Fruit fly (Drosophila melanogaster) whole organism, prepupa: ENCODE measurements around the gene CG3630.

ENCODE experiments used
- CG10631 ChIP-seq: fragments of 200-800 bp; sonication (Bioruptor generic); optimal IDR thresholded peaks from 2 replicates; lab custom pipeline; 2016; ENCODE audit warnings: missing biosample characterization, missing genetic modification characterization
- CG11294 ChIP-seq: fragments of 200-800 bp; sonication (Bioruptor generic); IDR thresholded peaks from 2 replicates; pipeline ENCODE4 v1.3.6; 2022; ENCODE audit warnings: missing biosample characterization, missing genetic modification characterization
- CG11762 ChIP-seq: fragments of 200-800 bp; sonication (Bioruptor generic); optimal IDR thresholded peaks from 3 replicates; lab custom pipeline; 2016; ENCODE audit warnings: missing biosample characterization, missing genetic modification characterization; ENCODE audit not compliant: insufficient read depth
- CG11902 ChIP-seq: fragments of 200-800 bp; sonication (Bioruptor generic); optimal IDR thresholded peaks from 3 replicates; lab custom pipeline; 2016; ENCODE audit warnings: missing biosample characterization, missing genetic modification characterization
- CG1621 ChIP-seq: fragments of 200-800 bp; sonication (Bioruptor generic); optimal IDR thresholded peaks from 3 replicates; lab custom pipeline; 2018; ENCODE audit warnings: missing biosample characterization, mild to moderate bottlenecking, missing genetic modification characterization
- CG16779 ChIP-seq: fragments of 200-800 bp; sonication (Bioruptor generic); optimal IDR thresholded peaks from 3 replicates; lab custom pipeline; 2017; ENCODE audit warnings: missing biosample characterization, mild to moderate bottlenecking, missing genetic modification characterization
- CG3032 ChIP-seq: fragments of 200-800 bp; optimal IDR thresholded peaks from 2 replicates; lab custom pipeline; 2019; ENCODE audit warnings: missing biosample characterization, mild to moderate bottlenecking, missing genetic modification characterization, moderate library complexity
- CG31627 ChIP-seq: fragments of 200-800 bp; sonication (Bioruptor generic); optimal IDR thresholded peaks from 3 replicates; lab custom pipeline; 2016; ENCODE audit warnings: missing biosample characterization, missing genetic modification characterization
- CG32006 ChIP-seq: fragments of 200-800 bp; sonication (Bioruptor generic); optimal IDR thresholded peaks from 3 replicates; lab custom pipeline; 2017; ENCODE audit warnings: missing biosample characterization, mild to moderate bottlenecking, missing genetic modification characterization
- CG34406 ChIP-seq: fragments of 200-800 bp; sonication (Bioruptor generic); optimal IDR thresholded peaks from 3 replicates; lab custom pipeline; 2016; ENCODE audit warnings: missing biosample characterization, missing genetic modification characterization
- CG3919 ChIP-seq: fragments of 200-800 bp; sonication (Bioruptor generic); optimal IDR thresholded peaks from 3 replicates; lab custom pipeline; 2016; ENCODE audit warnings: missing biosample characterization, missing genetic modification characterization
- CG4318 ChIP-seq: fragments of 200-800 bp; sonication (Bioruptor generic); optimal IDR thresholded peaks from 3 replicates; lab custom pipeline; 2017; ENCODE audit warnings: missing biosample characterization, mild to moderate bottlenecking, missing genetic modification characterization
- CG6276 ChIP-seq: fragments of 200-800 bp; sonication (Bioruptor generic); optimal IDR thresholded peaks from 2 replicates; lab custom pipeline; 2017; ENCODE audit warnings: missing biosample characterization, mild to moderate bottlenecking, missing genetic modification characterization
- CG6792 ChIP-seq: fragments of 200-800 bp; sonication (Bioruptor generic); optimal IDR thresholded peaks from 3 replicates; lab custom pipeline; 2016; ENCODE audit warnings: missing biosample characterization, missing genetic modification characterization
- CG6854 ChIP-seq: fragments of 200-800 bp; sonication (Bioruptor generic); optimal IDR thresholded peaks from 2 replicates; lab custom pipeline; 2017; ENCODE audit warnings: missing biosample characterization, mild to moderate bottlenecking, missing genetic modification characterization
- CG7368 ChIP-seq: fragments of 200-800 bp; sonication (Bioruptor generic); optimal IDR thresholded peaks from 3 replicates; lab custom pipeline; 2016; ENCODE audit warnings: missing biosample characterization, missing genetic modification characterization
- CG8119 ChIP-seq: fragments of 200-800 bp; sonication (Bioruptor generic); IDR thresholded peaks from 3 replicates; pipeline ENCODE4 v1.3.6; 2022; ENCODE audit warnings: missing biosample characterization, missing genetic modification characterization
- CG8319 ChIP-seq: fragments of 200-800 bp; sonication (Bioruptor generic); optimal IDR thresholded peaks from 3 replicates; lab custom pipeline; 2016; ENCODE audit warnings: missing biosample characterization, missing genetic modification characterization
- CG8632 ChIP-seq: fragments of 200-800 bp; sonication (Bioruptor generic); optimal IDR thresholded peaks from 3 replicates; lab custom pipeline; 2016; ENCODE audit warnings: missing biosample characterization, missing genetic modification characterization
- CG9139 ChIP-seq: fragments of 200-800 bp; sonication (Bioruptor generic); optimal IDR thresholded peaks from 3 replicates; lab custom pipeline; 2017; ENCODE audit warnings: missing biosample characterization, mild to moderate bottlenecking, missing genetic modification characterization
- Eip75B ChIP-seq: fragments of 200-800 bp; sonication (Bioruptor generic); optimal IDR thresholded peaks from 3 replicates; lab custom pipeline; 2016; ENCODE audit warnings: missing biosample characterization, missing genetic modification characterization
- Ets21C ChIP-seq: fragments of 200-800 bp; sonication (Bioruptor generic); optimal IDR thresholded peaks from 3 replicates; lab custom pipeline; 2016; ENCODE audit warnings: missing biosample characterization, missing genetic modification characterization
- Ets96B ChIP-seq: fragments of 200-800 bp; optimal IDR thresholded peaks from 2 replicates; lab custom pipeline; 2019; ENCODE audit warnings: missing biosample characterization, mild to moderate bottlenecking, missing genetic modification characterization, moderate library complexity
- Gug ChIP-seq: fragments of 200-800 bp; sonication (Bioruptor generic); IDR thresholded peaks from 2 replicates; pipeline ENCODE4 v1.3.6; 2022; ENCODE audit warnings: missing biosample characterization, missing genetic modification characterization
- Hr38 ChIP-seq: sonication (Bioruptor generic); optimal IDR thresholded peaks from 2 replicates; lab custom pipeline; 2016; ENCODE audit warnings: missing biosample characterization, missing genetic modification characterization
- Lpt ChIP-seq: fragments of 200-800 bp; sonication (Bioruptor generic); optimal IDR thresholded peaks from 3 replicates; lab custom pipeline; 2016; ENCODE audit warnings: missing biosample characterization, missing genetic modification characterization
- OdsH ChIP-seq: fragments of 200-800 bp; sonication (Bioruptor generic); optimal IDR thresholded peaks from 3 replicates; lab custom pipeline; 2016; ENCODE audit warnings: missing biosample characterization, missing genetic modification characterization
- Smox ChIP-seq: fragments of 200-800 bp; sonication (Bioruptor generic); optimal IDR thresholded peaks from 3 replicates; lab custom pipeline; 2016; ENCODE audit warnings: missing biosample characterization, missing genetic modification characterization
- Sox102F ChIP-seq: fragments of 200-800 bp; sonication (Bioruptor generic); optimal IDR thresholded peaks from 2 replicates; lab custom pipeline; 2016; ENCODE audit warnings: missing biosample characterization, mild to moderate bottlenecking, missing genetic modification characterization
- Sox14 ChIP-seq: fragments of 200-800 bp; sonication (Bioruptor generic); optimal IDR thresholded peaks from 3 replicates; lab custom pipeline; 2016; ENCODE audit warnings: missing biosample characterization, missing genetic modification characterization
- Sox15 ChIP-seq: fragments of 200-800 bp; sonication (Bioruptor generic); optimal IDR thresholded peaks from 3 replicates; lab custom pipeline; 2016; ENCODE audit warnings: missing biosample characterization, missing genetic modification characterization
- achi ChIP-seq: fragments of 200-800 bp; sonication (Bioruptor generic); optimal IDR thresholded peaks from 3 replicates; lab custom pipeline; 2016; ENCODE audit warnings: missing biosample characterization, missing genetic modification characterization
- acj6 ChIP-seq: fragments of 200-800 bp; sonication (Bioruptor generic); optimal IDR thresholded peaks from 3 replicates; lab custom pipeline; 2016; ENCODE audit warnings: missing biosample characterization, missing genetic modification characterization
- cyc ChIP-seq: fragments of 200-800 bp; sonication (Bioruptor generic); optimal IDR thresholded peaks from 3 replicates; lab custom pipeline; 2016; ENCODE audit warnings: missing biosample characterization, missing genetic modification characterization
- dac ChIP-seq: fragments of 200-800 bp; sonication (Bioruptor generic); optimal IDR thresholded peaks from 2 replicates; lab custom pipeline; 2017; ENCODE audit warnings: missing biosample characterization, mild to moderate bottlenecking, missing genetic modification characterization
- dsx ChIP-seq: fragments of 200-800 bp; optimal IDR thresholded peaks from 3 replicates; lab custom pipeline; 2019; ENCODE audit warnings: missing biosample characterization, mild to moderate bottlenecking, missing genetic modification characterization, moderate library complexity; ENCODE audit not compliant: poor library complexity, severe bottlenecking
- eg ChIP-seq: fragments of 200-800 bp; sonication (Bioruptor generic); IDR thresholded peaks from 3 replicates; pipeline ENCODE4 v1.3.6; 2022; ENCODE audit warnings: missing biosample characterization, missing genetic modification characterization
- esn ChIP-seq: fragments of 200-800 bp; sonication (Bioruptor generic); optimal IDR thresholded peaks from 2 replicates; lab custom pipeline; 2016; ENCODE audit warnings: missing biosample characterization, mild to moderate bottlenecking, missing genetic modification characterization, moderate library complexity
- fd59A ChIP-seq: fragments of 200-800 bp; sonication (Bioruptor generic); optimal IDR thresholded peaks from 2 replicates; lab custom pipeline; 2017; ENCODE audit warnings: missing biosample characterization, mild to moderate bottlenecking, missing genetic modification characterization, missing genetic modification reagents
- net ChIP-seq: fragments of 200-800 bp; sonication (Bioruptor generic); optimal IDR thresholded peaks from 3 replicates; lab custom pipeline; 2016; ENCODE audit warnings: missing biosample characterization, missing genetic modification characterization
- pdm3 ChIP-seq: fragments of 200-800 bp; sonication (Bioruptor generic); optimal IDR thresholded peaks from 3 replicates; lab custom pipeline; 2016; ENCODE audit warnings: missing biosample characterization, missing genetic modification characterization
- salr ChIP-seq, 2 experiments: fragments of 200-800 bp; sonication (Bioruptor generic); optimal IDR thresholded peaks; 3 replicates each; lab custom pipeline; 2016 to 2018; ENCODE audit warnings: missing biosample characterization in 2 of 2, missing genetic modification characterization in 2 of 2, mild to moderate bottlenecking in 1 of 2
- spab ChIP-seq: fragments of 200-800 bp; sonication (Bioruptor generic); optimal IDR thresholded peaks from 2 replicates; lab custom pipeline; 2017; ENCODE audit warnings: missing biosample characterization, mild to moderate bottlenecking, missing genetic modification characterization, missing genetic modification reagents
- ss ChIP-seq, 2 experiments: fragments of 200-800 bp; sonication (Bioruptor generic); optimal IDR thresholded peaks; 2 replicates in 1 of 2; 3 replicates in 1 of 2; lab custom pipeline; 2017 to 2018; ENCODE audit warnings: mild to moderate bottlenecking in 2 of 2, missing biosample characterization in 2 of 2, missing genetic modification characterization in 2 of 2, moderate library complexity in 1 of 2
- svp ChIP-seq: fragments of 200-800 bp; sonication (Bioruptor generic); peaks from one replicate; lab custom pipeline; 2016; ENCODE audit warnings: missing biosample characterization, missing genetic modification characterization
- topi ChIP-seq: fragments of 200-800 bp; sonication (Bioruptor generic); optimal IDR thresholded peaks from 3 replicates; lab custom pipeline; 2016; ENCODE audit warnings: missing biosample characterization, missing genetic modification characterization
- vri ChIP-seq: fragments of 200-800 bp; sonication (Bioruptor generic); optimal IDR thresholded peaks from 3 replicates; lab custom pipeline; 2016; ENCODE audit warnings: missing biosample characterization, mild to moderate bottlenecking, missing genetic modification characterization

CG3630 gene

DNA sequence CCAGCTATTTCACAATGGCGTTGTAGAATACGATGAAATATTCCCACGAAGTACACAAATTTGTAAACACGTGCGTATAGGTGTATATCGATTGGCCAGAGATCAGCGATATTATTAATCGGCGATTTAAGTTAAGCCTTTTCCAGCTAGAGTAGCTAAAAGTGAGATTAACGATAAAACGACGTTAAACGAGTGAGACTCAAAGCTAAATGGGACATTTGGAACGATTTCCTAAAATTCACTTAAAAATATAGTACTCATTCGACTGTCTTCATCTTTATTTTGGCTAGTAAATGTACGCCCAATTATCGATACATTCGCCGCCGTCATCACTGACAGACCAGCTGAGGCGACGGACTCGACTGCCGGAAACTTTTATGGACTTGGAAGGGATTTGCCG lies 22.6 kb downstream of the CG3630 start, which contains the start of the genes Nmd3 and CG17776:
Gene Nmd3 (minus strand): TSS at position 106 of the 400 bp plus-strand sequence.
Gene CG17776 (plus strand): TSS at position 163 of the 400 bp plus-strand sequence.
- TF ChIP-seq svp (GFP tag; lab: Kevin White, UChicago) (peak; percentile 28), cyc (GFP tag; lab: Kevin White, UChicago) (peak; percentile 32), esn (GFP tag; lab: Kevin White, UChicago) (peak; percentile 1), CG11294 (GFP tag; lab: Robert Waterston, UW) (no peak), CG31627 (no peak), Smox (GFP tag; lab: Kevin White, UChicago) (no peak), CG3032 (tag; lab: Kevin White, UChicago) (peak; percentile 12), CG8632 (GFP tag; lab: Kevin White, UChicago) (no peak), CG8119 (GFP tag; lab: Robert Waterston, UW) (no peak), fd59A (GFP tag; lab: Kevin White, UChicago) (no peak), Sox102F (GFP tag; lab: Kevin White, UChicago) (no peak), CG11902 (GFP tag; lab: Kevin White, UChicago) (no peak), CG9139 (no peak), CG34406 (no peak), OdsH (GFP tag; lab: Kevin White, UChicago) (no peak), Sox14 (peak; percentile 15), net (GFP tag; lab: Kevin White, UChicago) (no peak), CG6276 (GFP tag; lab: Kevin White, UChicago) (no peak), CG7368 (GFP tag; lab: Kevin White, UChicago) (no peak), acj6 (GFP tag; lab: Kevin White, UChicago) (no peak), dac (GFP tag; lab: Kevin White, UChicago) (no peak), CG6854 (no peak), pdm3 (GFP tag; lab: Kevin White, UChicago) (no peak), Lpt (GFP tag; lab: Kevin White, UChicago) (no peak), vri (GFP tag; lab: Kevin White, UChicago) (no peak), Gug (GFP tag; lab: Robert Waterston, UW) (no peak), salr (GFP tag; optimal IDR thresholded peaks at IDR 0.05; lab: Kevin White, UChicago) (no peak), Hr38 (no peak), achi (GFP tag; lab: Kevin White, UChicago) (no peak), CG8319 (GFP tag; lab: Kevin White, UChicago) (no peak), CG11762 (GFP tag; lab: Kevin White, UChicago) (no peak), CG3919 (GFP tag; lab: Kevin White, UChicago) (no peak), CG16779 (tag; lab: Kevin White, UChicago) (no peak), Eip75B (GFP tag; lab: Kevin White, UChicago) (no peak), CG10631 (GFP tag; lab: Kevin White, UChicago) (no peak), CG1621 (peak; percentile 81), Sox15 (GFP tag; lab: Kevin White, UChicago) (no peak), spab (GFP tag; lab: Kevin White, UChicago) (no peak)
- TF ChIP-seq, all 60 proteins: peak for 6

DNA sequence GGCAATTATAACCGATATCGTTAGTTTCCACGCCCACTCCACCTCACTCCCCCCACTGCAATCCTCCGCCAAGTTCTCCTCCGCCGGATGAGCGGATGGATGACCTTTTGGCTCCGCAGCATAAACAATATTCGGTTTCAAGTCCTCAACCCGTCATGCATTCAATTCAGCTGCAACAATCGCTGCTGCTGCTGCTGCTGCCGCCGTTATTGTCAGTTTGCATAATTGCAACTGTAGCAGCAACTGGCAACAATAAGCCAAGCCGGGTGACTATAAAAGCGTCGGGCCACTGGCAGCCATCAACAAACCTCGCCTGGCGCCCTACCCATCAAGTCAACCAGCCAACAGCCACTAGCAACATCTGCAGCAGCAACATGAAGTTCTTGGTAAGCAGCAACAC lies 24.6 kb downstream of the CG3630 start, which contains the start of gene CG17777:
Gene CG17777 (plus strand): TSS at position 301 of the 400 bp plus-strand sequence.
- TF ChIP-seq CG11762 (GFP tag; lab: Kevin White, UChicago) (no peak), ss (GFP tag; optimal IDR thresholded peaks at IDR 0.05; lab: Kevin White, UChicago) (no peak), OdsH (GFP tag; lab: Kevin White, UChicago) (no peak), Ets96B (tag; lab: Kevin White, UChicago) (no peak), Sox15 (GFP tag; lab: Kevin White, UChicago) (no peak), fd59A (GFP tag; lab: Kevin White, UChicago) (no peak), CG32006 (GFP tag; lab: Kevin White, UChicago) (no peak), eg (GFP tag; lab: Robert Waterston, UW) (no peak), CG4318 (GFP tag; lab: Kevin White, UChicago) (no peak), Hr38 (no peak), Smox (GFP tag; lab: Kevin White, UChicago) (no peak), net (GFP tag; lab: Kevin White, UChicago) (no peak), CG6854 (no peak), pdm3 (GFP tag; lab: Kevin White, UChicago) (no peak), dsx (GFP tag; lab: Kevin White, UChicago) (no peak), achi (GFP tag; lab: Kevin White, UChicago) (no peak), CG6792 (no peak), Ets21C (no peak), CG8632 (GFP tag; lab: Kevin White, UChicago) (no peak), topi (GFP tag; lab: Kevin White, UChicago) (no peak)
